Fruit fly (Drosophila melanogaster): ENCODE measurements around the gene CG13133.

DNA sequence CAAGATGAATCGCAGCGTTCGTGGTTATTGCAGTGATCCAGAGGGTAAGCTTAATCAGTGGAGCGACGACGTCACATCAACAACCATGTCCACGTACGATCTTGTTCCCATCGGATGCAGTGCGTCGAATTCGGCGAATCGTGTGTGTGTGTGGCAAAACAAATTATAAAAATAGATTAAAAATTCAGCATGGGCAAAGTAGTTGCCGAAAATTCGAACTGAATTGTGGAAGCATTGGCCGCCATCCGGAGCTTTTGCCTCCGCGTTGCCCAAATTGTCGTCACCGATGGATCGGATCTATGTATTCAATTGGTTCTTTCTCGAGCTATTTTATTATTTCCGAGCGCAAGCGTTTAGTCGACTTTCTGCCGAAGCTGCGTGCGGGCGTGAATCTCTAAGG, 31.7 kb downstream of the CG13133 start, which contains the start of gene Spn31A:
- TF ChIP-seq ara (GFP tag; IDR thresholded peaks at IDR 0.05) (no peak), gcm2 (GFP tag; optimal IDR thresholded peaks at IDR 0.05) (no peak), mirr (GFP tag; optimal IDR thresholded peaks at IDR 0.05) (no peak), CG13424 (tag; optimal IDR thresholded peaks at IDR 0.05) (no peak), CG6654 (GFP tag; optimal IDR thresholded peaks at IDR 0.05) (no peak), CG12659 (GFP tag; optimal IDR thresholded peaks at IDR 0.05) (no peak)
